Worm (Caenorhabditis elegans) whole organism, midembryonic: ENCODE data around the gene C29F9.5.

Experiments used
- T22C8.4 ChIP-seq: fragments of 200-800 bp; sonication (Bioruptor generic); IDR thresholded peaks from 2 replicates; pipeline ENCODE4 v1.3.6; 2022; ENCODE audit warnings: missing genetic modification characterization, missing compliant biosample characterization
- cog-1 ChIP-seq: sonication (generic microtip); optimal IDR thresholded peaks from 2 replicates; lab custom pipeline; 2016; ENCODE audit warnings: missing genetic modification characterization, missing compliant biosample characterization
- flt-1 ChIP-seq: fragments of 200-800 bp; sonication (Bioruptor generic); IDR thresholded peaks from 2 replicates; pipeline ENCODE4 v1.3.6; 2022; ENCODE audit warnings: missing genetic modification characterization, missing compliant biosample characterization
- klf-2 ChIP-seq: fragments of 200-800 bp; sonication (Bioruptor generic); conservative IDR thresholded peaks from 2 replicates; pipeline ENCODE4 v1.3.6; 2022; ENCODE audit warnings: missing genetic modification reagents, missing genetic modification characterization, missing compliant biosample characterization
- med-1 ChIP-seq: sonication (generic microtip); optimal IDR thresholded peaks from 2 replicates; lab custom pipeline; 2017; ENCODE audit warnings: missing genetic modification characterization, mild to moderate bottlenecking, missing compliant biosample characterization, antibody characterized with exemption, missing genetic modification reagents; ENCODE audit not compliant: insufficient read depth
- ref-1 ChIP-seq: fragments of 200-800 bp; sonication (Bioruptor generic); conservative IDR thresholded peaks from 2 replicates; pipeline ENCODE4 v1.3.6; 2022; ENCODE audit warnings: missing genetic modification reagents, missing genetic modification characterization, missing compliant biosample characterization
- tab-1 ChIP-seq: fragments of 200-800 bp; sonication (Bioruptor generic); IDR thresholded peaks from 2 replicates; pipeline ENCODE4 v1.3.6; 2022; ENCODE audit warnings: missing genetic modification characterization, missing compliant biosample characterization
- ztf-23 ChIP-seq: fragments of 200-800 bp; sonication (Bioruptor generic); IDR thresholded peaks from 2 replicates; pipeline ENCODE4 v1.3.6; 2022; ENCODE audit warnings: missing genetic modification reagents, missing genetic modification characterization, missing compliant biosample characterization
- ztf-29 ChIP-seq: fragments of 200-800 bp; sonication (Bioruptor generic); IDR thresholded peaks from 2 replicates; pipeline ENCODE4 v1.3.6; 2022; ENCODE audit warnings: missing genetic modification reagents, missing genetic modification characterization, missing compliant biosample characterization

The C29F9.5 gene

ce11 chrIII:131627-132026 is 14.3 kb downstream of the C29F9.5 start:
- TF ChIP-seq cog-1, result peak; percentile 5
- no peak for TF ChIP-seq tab-1 (GFP tag; lab: Robert Waterston, UW)

- TF ChIP-seq ztf-29 (GFP tag; lab: Robert Waterston, UW) (no peak), T22C8.4 (GFP tag; lab: Robert Waterston, UW) (no peak), med-1 (GFP tag; lab: Kevin White, UChicago) (no peak), cog-1 (no peak), ref-1 (GFP tag; lab: Robert Waterston, UW) (no peak), tab-1 (GFP tag; lab: Robert Waterston, UW) (no peak), klf-2 (no peak), flt-1 (no peak), ztf-23 (GFP tag; lab: Robert Waterston, UW) (no peak)
Observed at ce11 chrIII:132118-132517, 14.8 kb downstream of the C29F9.5 start, which contains the start of gene pals-22. TSS of gene pals-22 (plus strand) at chrIII:132418.

ce11 chrIII:134194-134593 is 16.9 kb downstream of the C29F9.5 start, which contains the start of gene pals-25:
TSS of gene pals-25 (plus strand) at chrIII:134494.
- TF ChIP-seq ztf-23 (GFP tag; lab: Robert Waterston, UW), result no peak
- TF ChIP-seq med-1 (GFP tag; lab: Kevin White, UChicago), result no peak
- no peak for TF ChIP-seq klf-2
- TF ChIP-seq cog-1, result no peak
- no peak for TF ChIP-seq flt-1
- no peak for TF ChIP-seq T22C8.4 (GFP tag; lab: Robert Waterston, UW)
- TF ChIP-seq ztf-29 (GFP tag; lab: Robert Waterston, UW), result no peak
- no peak for TF ChIP-seq tab-1 (GFP tag; lab: Robert Waterston, UW)
- no peak for TF ChIP-seq ref-1 (GFP tag; lab: Robert Waterston, UW)

- TF ChIP-seq med-1 (GFP tag; lab: Kevin White, UChicago) (no peak), flt-1 (no peak), T22C8.4 (GFP tag; lab: Robert Waterston, UW) (no peak), ztf-29 (GFP tag; lab: Robert Waterston, UW) (no peak), cog-1 (no peak), ztf-23 (GFP tag; lab: Robert Waterston, UW) (no peak), tab-1 (GFP tag; lab: Robert Waterston, UW) (no peak), ref-1 (GFP tag; lab: Robert Waterston, UW) (no peak), klf-2 (no peak)
Observed at ce11 chrIII:140904-141303, 23.6 kb downstream of the C29F9.5 start, which contains the start of gene fbxb-81. TSS of gene fbxb-81 (minus strand) at chrIII:141217.

ce11 chrIII:143121-143520 is 25.8 kb downstream of the C29F9.5 start, which contains the start of gene fbxb-82:
TSS of gene fbxb-82 (minus strand) at chrIII:143221.
- no peak for TF ChIP-seq med-1 (GFP tag; lab: Kevin White, UChicago)
- no peak for TF ChIP-seq ztf-29 (GFP tag; lab: Robert Waterston, UW)

- TF ChIP-seq flt-1 (no peak), ztf-23 (GFP tag; lab: Robert Waterston, UW) (no peak), cog-1 (no peak), T22C8.4 (GFP tag; lab: Robert Waterston, UW) (no peak), klf-2 (no peak)
Observed at ce11 chrIII:145078-145477, 27.8 kb downstream of the C29F9.5 start, which contains the start of the genes T17A3.12 and fbxb-83. TSS of gene T17A3.12 (minus strand) at chrIII:145178. TSS of gene fbxb-83 (minus strand) at chrIII:145211.

- TF ChIP-seq med-1 (GFP tag; lab: Kevin White, UChicago) (no peak), flt-1 (no peak), tab-1 (GFP tag; lab: Robert Waterston, UW) (no peak), T22C8.4 (GFP tag; lab: Robert Waterston, UW) (no peak), ref-1 (GFP tag; lab: Robert Waterston, UW) (no peak), ztf-23 (GFP tag; lab: Robert Waterston, UW) (no peak), klf-2 (no peak), ztf-29 (GFP tag; lab: Robert Waterston, UW) (no peak), cog-1 (no peak)
Observed at ce11 chrIII:146369-146768, 29.1 kb downstream of the C29F9.5 start, which contains the start of gene fbxb-84. TSS of gene fbxb-84 (minus strand) at chrIII:146469.

ce11 chrIII:147570-148076 is 30.3 kb downstream of the C29F9.5 start, which contains the start of gene sqst-5:
TSS of gene sqst-5 (minus strand) at chrIII:147620.
- TF ChIP-seq tab-1 (GFP tag; lab: Robert Waterston, UW) (no peak), flt-1 (no peak), cog-1 (no peak), ref-1 (GFP tag; lab: Robert Waterston, UW) (no peak), klf-2 (no peak), ztf-23 (GFP tag; lab: Robert Waterston, UW) (no peak), ztf-29 (GFP tag; lab: Robert Waterston, UW) (no peak), T22C8.4 (GFP tag; lab: Robert Waterston, UW) (no peak), med-1 (GFP tag; lab: Kevin White, UChicago) (no peak)

- TF ChIP-seq ref-1 (GFP tag; lab: Robert Waterston, UW), result no peak
- TF ChIP-seq tab-1 (GFP tag; lab: Robert Waterston, UW), result no peak
- no peak for TF ChIP-seq flt-1
- TF ChIP-seq med-1 (GFP tag; lab: Kevin White, UChicago), result no peak
- no peak for TF ChIP-seq klf-2
- no peak for TF ChIP-seq cog-1
- TF ChIP-seq T22C8.4 (GFP tag; lab: Robert Waterston, UW), result no peak
- no peak for TF ChIP-seq ztf-23 (GFP tag; lab: Robert Waterston, UW)
- TF ChIP-seq ztf-29 (GFP tag; lab: Robert Waterston, UW), result no peak
Observed at ce11 chrIII:149132-149531, 31.8 kb downstream of the C29F9.5 start.

- TF ChIP-seq ztf-23 (GFP tag; lab: Robert Waterston, UW), result no peak
- no peak for TF ChIP-seq flt-1
- TF ChIP-seq ztf-29 (GFP tag; lab: Robert Waterston, UW), result no peak
Observed at ce11 chrIII:151084-151483, 33.8 kb downstream of the C29F9.5 start.
